Worm (Caenorhabditis elegans): Measurements from ENCODE around the gene rpt-2.

The rpt-2 gene

ce11 chrV:5990383-5990782 is 27.1 kb downstream of the rpt-2 start, which contains the start of gene fut-8:
TSS of gene fut-8 (minus strand) at chrV:5990483.
- no peak for TF ChIP-seq ttx-3 (tag; optimal IDR thresholded peaks at IDR 0.05)
- TF ChIP-seq ceh-34 (tag; optimal IDR thresholded peaks at IDR 0.05), result peak; percentile 42
- no peak for TF ChIP-seq pha-4 (tag; optimal IDR thresholded peaks at IDR 0.05)

- no peak for TF ChIP-seq ets-4 (tag; optimal IDR thresholded peaks at IDR 0.05)
- no peak for TF ChIP-seq T23F11.4 (GFP tag; optimal IDR thresholded peaks at IDR 0.05)
Observed at ce11 chrV:5986755-5987154, 30.7 kb downstream of the rpt-2 start, which contains the start of gene C10F3.7. TSS of gene C10F3.7 (minus strand) at chrV:5986855.

DNA sequence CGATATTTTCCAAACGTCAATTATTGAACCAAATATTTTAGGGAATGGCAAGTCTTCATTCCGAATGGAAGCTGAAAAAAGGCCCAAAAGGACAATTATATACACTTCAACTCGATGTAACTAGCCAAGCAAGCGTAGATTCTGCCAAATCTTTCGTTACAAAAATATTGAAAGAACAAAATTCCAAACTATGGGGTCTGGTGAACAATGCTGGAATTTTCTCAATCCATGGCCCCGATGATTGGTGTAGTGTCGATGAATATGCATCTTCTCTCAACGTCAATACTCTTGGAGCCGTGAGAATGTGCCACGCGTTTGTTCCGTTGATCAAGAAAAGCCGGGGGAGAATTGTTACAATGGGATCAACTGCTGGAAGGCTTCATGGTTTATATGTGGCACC is 33.2 kb downstream of the rpt-2 start:
- TF ChIP-seq npax-4 (tag; optimal IDR thresholded peaks at IDR 0.05), result no peak
- TF ChIP-seq pha-4 (tag; optimal IDR thresholded peaks at IDR 0.05), result no peak
- TF ChIP-seq fkh-10 (GFP tag; optimal IDR thresholded peaks at IDR 0.05), result no peak
- no peak for TF ChIP-seq che-1 (tag; optimal IDR thresholded peaks at IDR 0.05)
- no peak for TF ChIP-seq nfya-1 (tag; optimal IDR thresholded peaks at IDR 0.05)
- no peak for TF ChIP-seq ceh-19 (GFP tag; optimal IDR thresholded peaks at IDR 0.05)
- TF ChIP-seq ceh-2 (tag; optimal IDR thresholded peaks at IDR 0.05), result no peak
- no peak for TF ChIP-seq C38D4.7 (GFP tag; optimal IDR thresholded peaks at IDR 0.05)
- TF ChIP-seq Y22D7AL.16 (tag; optimal IDR thresholded peaks at IDR 0.05), result no peak
- no peak for TF ChIP-seq ets-4 (tag; optimal IDR thresholded peaks at IDR 0.05)
- TF ChIP-seq ceh-14 (tag; optimal IDR thresholded peaks at IDR 0.05), result no peak
- no peak for TF ChIP-seq ceh-24 (tag; optimal IDR thresholded peaks at IDR 0.05)
- TF ChIP-seq ceh-22 (tag; optimal IDR thresholded peaks at IDR 0.05), result no peak
- TF ChIP-seq unc-55 (GFP tag; optimal IDR thresholded peaks at IDR 0.05), result no peak

ce11 chrV:5983380-5983779 is 34.1 kb downstream of the rpt-2 start, which contains the start of gene dhs-16:
TSS of gene dhs-16 (plus strand) at chrV:5983745.
- no peak for TF ChIP-seq pag-3 (tag; optimal IDR thresholded peaks at IDR 0.05; ENCODE audit: borderline replicate concordance)
- no peak for TF ChIP-seq C08G9.2 (tag; optimal IDR thresholded peaks at IDR 0.05)
- no peak for TF ChIP-seq fax-1 (tag; optimal IDR thresholded peaks at IDR 0.05)
- no peak for TF ChIP-seq npax-4 (tag; optimal IDR thresholded peaks at IDR 0.05)
- TF ChIP-seq pat-9 (tag; optimal IDR thresholded peaks at IDR 0.05), result no peak
- no peak for TF ChIP-seq fkh-10 (GFP tag; optimal IDR thresholded peaks at IDR 0.05)
- no peak for TF ChIP-seq rnt-1 (tag; optimal IDR thresholded peaks at IDR 0.05)
- TF ChIP-seq sdc-2 (tag; optimal IDR thresholded peaks at IDR 0.05), result no peak
- no peak for TF ChIP-seq tbx-2 (tag; optimal IDR thresholded peaks at IDR 0.05)
- no peak for TF ChIP-seq ama-1 (optimal IDR thresholded peaks at IDR 0.05)
- no peak for TF ChIP-seq unc-55 (GFP tag; optimal IDR thresholded peaks at IDR 0.05)
- no peak for TF ChIP-seq hlh-8 (tag; optimal IDR thresholded peaks at IDR 0.05)
- TF ChIP-seq fkh-6 (tag; optimal IDR thresholded peaks at IDR 0.05), result no peak
- no peak for TF ChIP-seq gmeb-2 (tag; optimal IDR thresholded peaks at IDR 0.05)
- no peak for TF ChIP-seq K02D7.2 (tag; optimal IDR thresholded peaks at IDR 0.05)
- no peak for TF ChIP-seq elt-4 (tag; optimal IDR thresholded peaks at IDR 0.05)
- TF ChIP-seq ceh-31 (tag; optimal IDR thresholded peaks at IDR 0.05), result no peak
- no peak for TF ChIP-seq zip-5 (tag; optimal IDR thresholded peaks at IDR 0.05)

DNA sequence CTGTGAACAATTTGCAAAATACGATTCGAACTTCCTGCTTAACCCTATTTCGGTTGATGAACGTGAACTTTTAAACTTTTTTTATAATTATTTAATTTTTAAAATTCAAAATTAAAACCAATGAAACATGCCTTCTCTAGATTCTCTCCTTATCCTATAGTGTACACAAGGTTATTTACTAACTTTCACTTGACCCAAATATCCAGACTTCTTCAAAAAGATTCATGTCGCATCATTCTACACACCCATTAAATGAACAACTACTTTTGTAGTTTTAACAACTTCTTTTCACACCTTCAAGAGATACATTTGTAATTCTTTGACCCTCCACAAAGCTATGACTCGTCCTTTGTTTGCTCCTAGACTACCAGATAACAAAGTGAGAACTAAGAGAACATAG is 34.7 kb downstream of the rpt-2 start:
- TF ChIP-seq pax-1 (tag; optimal IDR thresholded peaks at IDR 0.05) (peak; percentile 36), tbx-2 (tag; optimal IDR thresholded peaks at IDR 0.05) (no peak)

DNA sequence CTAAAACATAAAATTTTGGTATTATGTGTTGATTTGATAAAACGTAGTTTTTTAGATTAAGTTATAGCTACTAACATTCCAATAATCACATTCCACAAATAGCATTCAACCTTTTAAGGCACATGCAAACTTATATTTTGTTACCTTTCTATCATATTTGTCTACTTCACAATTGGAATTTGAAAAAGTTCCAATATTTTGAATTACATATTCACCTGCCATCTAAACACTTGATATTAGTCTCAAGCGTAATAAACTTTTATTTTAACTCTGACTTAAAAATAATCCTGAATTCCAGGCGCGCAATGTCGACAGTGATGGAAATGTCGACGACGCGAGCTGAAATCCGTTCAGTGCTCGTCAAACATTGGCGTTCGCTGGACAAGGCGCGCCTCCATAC is 41.7 kb downstream of the rpt-2 start, which contains the start of gene acy-2:
Gene acy-2 (plus strand): TSS at position 301 of the 400 bp plus-strand sequence.
- TF ChIP-seq C38D4.7 (GFP tag; optimal IDR thresholded peaks at IDR 0.05), result no peak
- TF ChIP-seq pax-1 (tag; optimal IDR thresholded peaks at IDR 0.05), result no peak
- TF ChIP-seq rnt-1 (tag; optimal IDR thresholded peaks at IDR 0.05), result no peak
